Fruit fly (Drosophila melanogaster) whole organism, embryonic: ENCODE data around the gene hd.
A peak's percentile ranks its signal among the peaks of the same experiment; 100 is the strongest.

Experiments used
- ATbp ChIP-seq: fragments of 200-800 bp; sonication (Bioruptor generic); optimal IDR thresholded peaks from 2 replicates; lab custom pipeline; 2017; ENCODE audit warnings: missing biosample characterization, mild to moderate bottlenecking, missing genetic modification characterization, missing genetic modification reagents
- Atf-2 ChIP-seq: fragments of 200-800 bp; sonication (Bioruptor generic); optimal IDR thresholded peaks from 2 replicates; lab custom pipeline; 2016; ENCODE audit warnings: missing biosample characterization, missing genetic modification characterization
- Bgb ChIP-seq: fragments of 200-800 bp; sonication (Bioruptor generic); IDR thresholded peaks from 2 replicates; pipeline ENCODE4 v1.3.6; 2022; ENCODE audit warnings: missing biosample characterization, missing genetic modification characterization; ENCODE audit not compliant: partially characterized antibody
- CG10274 ChIP-seq: fragments of 200-800 bp; sonication (Bioruptor generic); optimal IDR thresholded peaks from 3 replicates; lab custom pipeline; 2017; ENCODE audit warnings: missing biosample characterization, mild to moderate bottlenecking, missing genetic modification characterization
- CG12104 ChIP-seq: fragments of 200-800 bp; sonication (Bioruptor generic); optimal IDR thresholded peaks from 3 replicates; lab custom pipeline; 2016; ENCODE audit warnings: missing biosample characterization, missing genetic modification characterization
- CG12769 ChIP-seq: fragments of 200-800 bp; sonication (Bioruptor generic); optimal IDR thresholded peaks from 2 replicates; lab custom pipeline; 2019; ENCODE audit warnings: missing biosample characterization, mild to moderate bottlenecking, missing genetic modification characterization, moderate library complexity
- CG16815 ChIP-seq: fragments of 200-800 bp; sonication (Bioruptor generic); optimal IDR thresholded peaks from 3 replicates; lab custom pipeline; 2017; ENCODE audit warnings: missing biosample characterization, mild to moderate bottlenecking, missing genetic modification characterization
- CG17385 ChIP-seq: fragments of 200-800 bp; sonication (Bioruptor generic); optimal IDR thresholded peaks from 3 replicates; lab custom pipeline; 2018; ENCODE audit warnings: missing biosample characterization, mild to moderate bottlenecking, missing genetic modification characterization
- CG17568 ChIP-seq: fragments of 200-800 bp; sonication (Bioruptor generic); optimal IDR thresholded peaks from 2 replicates; lab custom pipeline; 2018; ENCODE audit warnings: missing biosample characterization, mild to moderate bottlenecking, missing genetic modification characterization, moderate library complexity
- CG17802 ChIP-seq: fragments of 200-800 bp; sonication (Bioruptor generic); optimal IDR thresholded peaks from 2 replicates; lab custom pipeline; 2018; ENCODE audit warnings: missing biosample characterization, mild to moderate bottlenecking, missing genetic modification characterization, moderate library complexity
- CG18011 ChIP-seq: fragments of 200-800 bp; sonication (Bioruptor generic); optimal IDR thresholded peaks from 2 replicates; lab custom pipeline; 2017; ENCODE audit warnings: missing biosample characterization, missing genetic modification characterization, mild to moderate bottlenecking, moderate library complexity, missing genotype
- CG2712 ChIP-seq: fragments of 200-800 bp; optimal IDR thresholded peaks from 3 replicates; lab custom pipeline; 2019; ENCODE audit warnings: missing biosample characterization, mild to moderate bottlenecking, missing genetic modification characterization, moderate library complexity
- CG3065 ChIP-seq: fragments of 200-800 bp; sonication (Bioruptor generic); optimal IDR thresholded peaks from 2 replicates; lab custom pipeline; 2016; ENCODE audit warnings: missing biosample characterization, missing genetic modification characterization
- CG31224 ChIP-seq: fragments of 200-800 bp; sonication (Bioruptor generic); IDR thresholded peaks from 2 replicates; pipeline ENCODE4 v1.3.6; 2022; ENCODE audit warnings: missing biosample characterization, missing genetic modification characterization
- CG33213 ChIP-seq: fragments of 200-800 bp; sonication (Bioruptor generic); optimal IDR thresholded peaks from 3 replicates; lab custom pipeline; 2016; ENCODE audit warnings: missing biosample characterization, missing genetic modification characterization
- CG3407 ChIP-seq: fragments of 200-800 bp; sonication (Bioruptor generic); optimal IDR thresholded peaks from 2 replicates; lab custom pipeline; 2018; ENCODE audit warnings: missing biosample characterization, mild to moderate bottlenecking, missing genetic modification characterization
- CG3847 ChIP-seq: fragments of 200-800 bp; sonication (Bioruptor generic); IDR thresholded peaks from 2 replicates; pipeline ENCODE4 v1.3.6; 2022; ENCODE audit warnings: missing biosample characterization, missing genetic modification characterization
- CG4328 ChIP-seq: fragments of 200-800 bp; sonication (Bioruptor generic); optimal IDR thresholded peaks from 3 replicates; lab custom pipeline; 2017; ENCODE audit warnings: missing biosample characterization, missing genetic modification reagents, missing genetic modification characterization
- CG4424 ChIP-seq: fragments of 200-800 bp; sonication (Bioruptor generic); optimal IDR thresholded peaks from 3 replicates; lab custom pipeline; 2016; ENCODE audit warnings: missing biosample characterization, missing genetic modification characterization
- CG6254 ChIP-seq: fragments of 200-800 bp; sonication (Bioruptor generic); optimal IDR thresholded peaks from 3 replicates; lab custom pipeline; 2017; ENCODE audit warnings: mild to moderate bottlenecking, missing biosample characterization, missing genetic modification reagents, missing genetic modification characterization
- CG7372 ChIP-seq: fragments of 200-800 bp; sonication (Bioruptor generic); IDR thresholded peaks from 2 replicates; pipeline ENCODE4 v1.3.6; 2022; ENCODE audit warnings: missing biosample characterization, missing genetic modification characterization
- CG7556 ChIP-seq: fragments of 200-800 bp; sonication (Bioruptor generic); optimal IDR thresholded peaks from 2 replicates; lab custom pipeline; 2017; ENCODE audit warnings: missing biosample characterization, mild to moderate bottlenecking, missing genetic modification characterization
- CG8478 ChIP-seq: fragments of >200 bp; optimal IDR thresholded peaks from 2 replicates; lab custom pipeline; 2018
- CG8924 ChIP-seq: fragments of 200-800 bp; optimal IDR thresholded peaks from 3 replicates; lab custom pipeline; 2019; ENCODE audit warnings: missing biosample characterization, mild to moderate bottlenecking, missing genetic modification characterization, moderate library complexity
- CG8944 ChIP-seq: fragments of 200-800 bp; sonication (Bioruptor generic); optimal IDR thresholded peaks from 3 replicates; lab custom pipeline; 2016; ENCODE audit warnings: missing biosample characterization, missing genetic modification characterization
- D19A ChIP-seq: fragments of 200-800 bp; optimal IDR thresholded peaks from 3 replicates; lab custom pipeline; 2019; ENCODE audit warnings: missing biosample characterization, mild to moderate bottlenecking, missing genetic modification characterization, moderate library complexity
- Dbx ChIP-seq: fragments of 200-800 bp; sonication (Bioruptor generic); IDR thresholded peaks from 3 replicates; pipeline ENCODE4 v1.3.6; 2022; ENCODE audit warnings: missing biosample characterization, missing genetic modification characterization
- Dref ChIP-seq: fragments of 200-800 bp; sonication (Bioruptor generic); IDR thresholded peaks from 2 replicates; pipeline ENCODE4 v1.3.6; 2022; ENCODE audit warnings: missing biosample characterization, missing genetic modification characterization
- E2f1 ChIP-seq: fragments of 200-800 bp; sonication (Bioruptor generic); IDR thresholded peaks from 2 replicates; pipeline ENCODE4 v1.3.6; 2022; ENCODE audit warnings: missing biosample characterization, missing genetic modification characterization
- E2f2 ChIP-seq: fragments of 200-800 bp; sonication (Bioruptor generic); IDR thresholded peaks from 2 replicates; pipeline ENCODE4 v1.3.6; 2022; ENCODE audit warnings: missing biosample characterization, missing genetic modification characterization
- Ets65A ChIP-seq: fragments of 200-800 bp; sonication (Bioruptor generic); peaks from one replicate; lab custom pipeline; 2016; ENCODE audit warnings: missing biosample characterization, missing genetic modification characterization
- Kr ChIP-seq: fragments of 200-800 bp; sonication (Bioruptor generic); optimal IDR thresholded peaks from 2 replicates; lab custom pipeline; 2017; ENCODE audit warnings: missing biosample characterization, mild to moderate bottlenecking, missing genetic modification characterization
- Meics ChIP-seq: fragments of 200-800 bp; sonication (Bioruptor generic); optimal IDR thresholded peaks from 2 replicates; lab custom pipeline; 2017; ENCODE audit warnings: missing biosample characterization, mild to moderate bottlenecking, missing genetic modification characterization
- Neu2 ChIP-seq: fragments of 200-800 bp; sonication (Bioruptor generic); optimal IDR thresholded peaks from 3 replicates; lab custom pipeline; 2016; ENCODE audit warnings: missing biosample characterization, missing genetic modification characterization, borderline replicate concordance
- Nf-YB ChIP-seq: fragments of 200-800 bp; sonication (Bioruptor generic); optimal IDR thresholded peaks from 3 replicates; lab custom pipeline; 2019; ENCODE audit warnings: missing biosample characterization, mild to moderate bottlenecking, missing genetic modification characterization, moderate library complexity
- Oli ChIP-seq: fragments of 200-800 bp; sonication (Bioruptor generic); optimal IDR thresholded peaks from 2 replicates; lab custom pipeline; 2018; ENCODE audit warnings: missing biosample characterization, mild to moderate bottlenecking, missing genetic modification characterization, moderate library complexity
- ap ChIP-seq: fragments of 200-800 bp; sonication (Bioruptor generic); IDR thresholded peaks from 2 replicates; pipeline ENCODE4 v1.3.6; 2022; ENCODE audit warnings: missing biosample characterization, missing genetic modification characterization
- ara ChIP-seq: fragments of 200-800 bp; sonication (Bioruptor generic); IDR thresholded peaks from 2 replicates; pipeline ENCODE4 v1.3.6; 2022; ENCODE audit warnings: missing biosample characterization, missing genetic modification characterization
- crc ChIP-seq: fragments of 200-800 bp; sonication (Bioruptor generic); optimal IDR thresholded peaks from 2 replicates; lab custom pipeline; 2016; ENCODE audit warnings: missing biosample characterization, missing genetic modification characterization
- dati ChIP-seq: fragments of 200-800 bp; sonication (Bioruptor generic); IDR thresholded peaks from 2 replicates; pipeline ENCODE4 v1.3.6; 2022; ENCODE audit warnings: missing biosample characterization, missing genetic modification characterization
- ems ChIP-seq: fragments of 200-800 bp; sonication (Bioruptor generic); optimal IDR thresholded peaks from 3 replicates; lab custom pipeline; 2016; ENCODE audit warnings: missing biosample characterization, missing genetic modification characterization
- en ChIP-seq: fragments of 200-800 bp; sonication (Bioruptor generic); optimal IDR thresholded peaks from 2 replicates; lab custom pipeline; 2016; ENCODE audit warnings: missing biosample characterization, missing genetic modification characterization
- eyg ChIP-seq: fragments of 200-800 bp; sonication (Bioruptor generic); optimal IDR thresholded peaks from 3 replicates; lab custom pipeline; 2016; ENCODE audit warnings: missing biosample characterization, missing genetic modification characterization
- fd3F ChIP-seq: fragments of 200-800 bp; sonication (Bioruptor generic); optimal IDR thresholded peaks from 2 replicates; lab custom pipeline; 2018; ENCODE audit warnings: missing biosample characterization, mild to moderate bottlenecking, missing genetic modification characterization, moderate library complexity
- fu2 ChIP-seq: fragments of 200-800 bp; sonication (Bioruptor generic); optimal IDR thresholded peaks from 2 replicates; lab custom pipeline; 2016; ENCODE audit warnings: missing biosample characterization, missing genetic modification characterization
- gfzf ChIP-seq: fragments of 200-800 bp; sonication (Bioruptor generic); optimal IDR thresholded peaks from 2 replicates; lab custom pipeline; 2016; ENCODE audit warnings: missing biosample characterization, mild to moderate bottlenecking, missing genetic modification characterization, moderate library complexity
- mam ChIP-seq: fragments of 200-800 bp; sonication (Bioruptor generic); optimal IDR thresholded peaks from 3 replicates; lab custom pipeline; 2016; ENCODE audit warnings: missing biosample characterization, missing genetic modification characterization
- phol ChIP-seq: fragments of 200-800 bp; sonication (Bioruptor generic); optimal IDR thresholded peaks from 3 replicates; lab custom pipeline; 2018; ENCODE audit warnings: missing biosample characterization, mild to moderate bottlenecking, missing genetic modification characterization, moderate library complexity
- pnt ChIP-seq: fragments of 200-800 bp; sonication (Bioruptor generic); optimal IDR thresholded peaks from 3 replicates; lab custom pipeline; 2016; ENCODE audit warnings: missing biosample characterization, missing genetic modification characterization
- seq ChIP-seq: fragments of 200-800 bp; sonication (Bioruptor generic); IDR thresholded peaks from 2 replicates; pipeline ENCODE4 v1.3.6; 2022; ENCODE audit warnings: missing biosample characterization, missing genetic modification characterization
- ssp ChIP-seq: fragments of 200-800 bp; sonication (Bioruptor generic); IDR thresholded peaks from 2 replicates; pipeline ENCODE4 v1.3.6; 2022; ENCODE audit warnings: missing biosample characterization, missing genetic modification characterization
- tna ChIP-seq: fragments of 200-800 bp; sonication (Bioruptor generic); IDR thresholded peaks from 2 replicates; pipeline ENCODE4 v1.3.6; 2022; ENCODE audit warnings: missing biosample characterization, missing genetic modification characterization; ENCODE audit not compliant: partially characterized antibody

The hd gene

dm6 chr3R:5393742-5394391 lies 19.1 kb upstream of the hd start, which contains the start of gene CG1172 (continued):
- TF ChIP-seq en (GFP tag; lab: Kevin White, UChicago) (no peak), ara (GFP tag; lab: Robert Waterston, UW) (no peak), ems (no peak), CG8924 (tag; lab: Kevin White, UChicago) (no peak), E2f1 (GFP tag; lab: Robert Waterston, UW) (no peak), fu2 (GFP tag; lab: Kevin White, UChicago) (no peak), CG2712 (no peak), CG4328 (GFP tag; lab: Kevin White, UChicago) (no peak), Atf-2 (GFP tag; lab: Kevin White, UChicago) (no peak), CG17385 (GFP tag; lab: Kevin White, UChicago) (no peak), Kr (GFP tag; lab: Kevin White, UChicago) (no peak), Dref (GFP tag; lab: Robert Waterston, UW) (peak; percentile 75), crc (GFP tag; lab: Kevin White, UChicago) (no peak), CG4424 (GFP tag; lab: Kevin White, UChicago) (no peak), Nf-YB (no peak), CG8478 (no peak), CG7372 (GFP tag; lab: Robert Waterston, UW) (no peak), CG31224 (GFP tag; lab: Robert Waterston, UW) (no peak), CG10274 (no peak), tna (GFP tag; lab: Robert Waterston, UW) (no peak; the same call in 1 of the 2 replicates), mam (GFP tag; lab: Kevin White, UChicago) (no peak), ATbp (GFP tag; lab: Kevin White, UChicago) (no peak), Ets65A (GFP tag; lab: Kevin White, UChicago) (peak; percentile 77), ssp (GFP tag; lab: Robert Waterston, UW) (no peak), CG12104 (GFP tag; lab: Kevin White, UChicago) (no peak), eyg (no peak), Dbx (no peak), ap (GFP tag; lab: Robert Waterston, UW) (no peak), CG18011 (GFP tag; lab: Kevin White, UChicago) (no peak), CG16815 (no peak), Bgb (GFP tag; lab: Robert Waterston, UW) (peak; percentile 78), CG8944 (GFP tag; lab: Kevin White, UChicago) (no peak), CG7556 (no peak), gfzf (GFP tag; lab: Kevin White, UChicago) (peak; percentile 95), Neu2 (no peak), E2f2 (GFP tag; lab: Robert Waterston, UW) (peak; percentile 85), Meics (GFP tag; lab: Kevin White, UChicago) (peak; percentile 5), pnt (no peak), CG3847 (GFP tag; lab: Robert Waterston, UW) (no peak), seq (no peak), CG17568 (GFP tag; lab: Kevin White, UChicago) (no peak), CG33213 (GFP tag; lab: Kevin White, UChicago) (peak; percentile 60), D19A (tag; lab: Kevin White, UChicago) (no peak), CG6254 (GFP tag; lab: Kevin White, UChicago) (no peak), Oli (tag; lab: Kevin White, UChicago) (no peak), CG17802 (tag; lab: Kevin White, UChicago) (no peak), fd3F (GFP tag; lab: Kevin White, UChicago) (no peak), dati (GFP tag; lab: Robert Waterston, UW) (no peak), phol (tag; lab: Kevin White, UChicago) (peak; percentile 59), CG3407 (GFP tag; lab: Kevin White, UChicago) (no peak), CG3065 (GFP tag; lab: Kevin White, UChicago) (no peak), CG12769 (tag; lab: Kevin White, UChicago) (no peak)
